Worm (Caenorhabditis elegans): ENCODE measurements around the gene Y53F4B.25.
"Not testable (repeated sequence)": the region's sequence is repeated elsewhere in the genome, so short reads cannot be mapped to it uniquely, and the experiment has no call there.

Gene Y53F4B.25

DNA sequence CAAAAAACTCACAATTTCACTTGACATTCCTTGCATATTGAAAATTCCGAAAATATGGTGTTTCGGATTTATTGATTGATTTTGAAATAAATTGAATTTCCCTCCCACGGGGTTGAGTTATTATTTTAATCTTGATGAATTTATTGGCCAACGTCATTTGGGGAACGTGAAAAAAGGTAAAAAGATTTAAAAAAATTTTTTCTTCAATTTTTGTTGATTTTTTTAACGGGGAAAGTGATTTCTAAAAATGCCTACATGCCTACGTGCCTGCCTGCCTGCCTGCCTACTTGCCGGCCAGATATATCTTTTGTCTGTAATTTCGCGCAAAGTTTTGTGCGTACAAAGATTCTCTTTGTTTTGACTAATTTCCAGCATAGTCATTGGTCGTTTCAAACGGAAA lies 1.7 kb upstream of the Y53F4B.25 start, which contains the start of gene Y53F4B.24:
Gene Y53F4B.24 (minus strand): TSS at position 101 of the 400 bp plus-strand sequence.
- TF ChIP-seq unc-62 (GFP tag; optimal IDR thresholded peaks at IDR 0.05): no peak

DNA sequence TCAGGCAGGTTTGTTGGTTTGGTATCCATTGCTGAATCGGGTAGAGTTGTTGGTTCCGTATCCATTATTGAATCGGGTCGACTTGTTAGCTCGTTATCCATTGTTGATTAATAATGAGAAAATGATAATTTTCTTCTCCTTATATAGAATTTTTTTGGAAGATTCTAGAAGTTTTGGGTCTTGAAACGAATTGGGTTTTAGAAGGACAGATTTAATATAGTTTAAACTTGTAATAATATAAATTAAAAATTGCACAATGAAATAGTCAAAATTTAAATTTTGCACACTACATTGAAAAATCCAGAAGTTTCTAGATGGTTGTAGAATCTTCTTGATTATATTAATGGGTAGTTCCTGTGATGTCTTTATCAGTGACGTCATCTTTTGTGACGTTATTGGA lies 4.9 kb downstream of the Y53F4B.25 start, which contains the start of gene Y53F4B.26:
Gene Y53F4B.26 (minus strand): TSS at position 101 of the 400 bp plus-strand sequence.
- not testable (repeated sequence) for TF ChIP-seq ztf-4, fos-1, nhr-6 (tag; optimal IDR thresholded peaks at IDR 0.05)

DNA sequence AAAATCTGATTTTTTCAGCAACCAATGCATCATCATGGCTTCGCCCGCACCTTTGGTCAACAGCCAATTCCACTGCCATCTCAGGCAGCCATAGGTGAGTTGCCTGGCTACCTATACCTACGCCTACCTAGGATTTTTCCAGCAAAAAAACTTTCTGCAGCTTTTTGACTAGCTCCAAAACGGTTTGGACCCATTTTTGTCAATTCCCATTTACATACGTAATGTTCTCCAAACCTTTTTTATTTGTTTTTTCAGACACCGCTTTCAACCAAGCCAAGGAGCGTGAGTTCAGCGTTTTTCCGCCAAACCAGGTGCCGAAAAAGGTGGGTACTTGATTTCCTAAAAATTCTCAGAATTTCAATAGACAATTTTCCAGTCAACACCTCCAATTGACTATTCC lies 7.7 kb downstream of the Y53F4B.25 start:
- no peak for TF ChIP-seq zag-1 (tag; optimal IDR thresholded peaks at IDR 0.05)
- no peak for TF ChIP-seq nhr-25 (tag; optimal IDR thresholded peaks at IDR 0.05)
- no peak for TF ChIP-seq nhr-21 (tag; optimal IDR thresholded peaks at IDR 0.05)
- no peak for TF ChIP-seq sma-9 (GFP tag; optimal IDR thresholded peaks at IDR 0.05)
- no peak for TF ChIP-seq sma-9 (tag; optimal IDR thresholded peaks at IDR 0.05)
- TF ChIP-seq ceh-82 (tag; optimal IDR thresholded peaks at IDR 0.05): no peak
- TF ChIP-seq unc-39 (tag; optimal IDR thresholded peaks at IDR 0.05): no peak
- no peak for TF ChIP-seq alr-1 (tag; optimal IDR thresholded peaks at IDR 0.05)
- no peak for TF ChIP-seq nhr-129 (tag; optimal IDR thresholded peaks at IDR 0.05)
- no peak for TF ChIP-seq ztf-4 (tag; optimal IDR thresholded peaks at IDR 0.05)
- TF ChIP-seq R02D3.7 (tag; optimal IDR thresholded peaks at IDR 0.05): no peak
- TF ChIP-seq mab-5 (tag; optimal IDR thresholded peaks at IDR 0.05): no peak

DNA sequence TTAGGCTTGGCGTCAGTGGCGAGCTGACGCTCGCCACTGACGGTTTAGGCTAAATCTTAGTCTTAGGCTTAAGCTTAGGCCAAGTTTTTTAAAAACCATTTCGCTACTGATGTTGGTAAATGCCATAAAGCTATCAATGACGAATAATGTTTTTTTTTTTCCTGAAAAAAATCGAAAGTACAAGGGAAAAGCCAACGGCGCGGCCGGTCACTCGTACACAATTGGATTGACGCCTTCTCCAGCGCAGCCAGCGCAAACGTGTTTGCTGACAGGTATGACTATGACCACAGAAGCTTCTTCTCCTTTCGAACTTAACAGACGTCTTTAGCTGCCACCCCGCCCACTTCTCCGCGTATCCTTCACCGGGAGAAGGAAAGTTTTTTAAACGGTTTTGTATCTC lies 9.6 kb downstream of the Y53F4B.25 start, which contains the start of gene Y53F4B.27:
Gene Y53F4B.27 (plus strand): TSS at position 301 of the 400 bp plus-strand sequence.
- TF ChIP-seq F13H6.1 (tag; optimal IDR thresholded peaks at IDR 0.05): no peak
- TF ChIP-seq nhr-25 (tag; optimal IDR thresholded peaks at IDR 0.05): no peak
- no peak for TF ChIP-seq ztf-1 (GFP tag; conservative IDR thresholded peaks at IDR 0.05)
- no peak for TF ChIP-seq alr-1 (tag; optimal IDR thresholded peaks at IDR 0.05)
- TF ChIP-seq nhr-23 (tag; optimal IDR thresholded peaks at IDR 0.05): no peak
- TF ChIP-seq blmp-1 (tag; optimal IDR thresholded peaks at IDR 0.05; ENCODE audit: insufficient read depth): no peak

DNA sequence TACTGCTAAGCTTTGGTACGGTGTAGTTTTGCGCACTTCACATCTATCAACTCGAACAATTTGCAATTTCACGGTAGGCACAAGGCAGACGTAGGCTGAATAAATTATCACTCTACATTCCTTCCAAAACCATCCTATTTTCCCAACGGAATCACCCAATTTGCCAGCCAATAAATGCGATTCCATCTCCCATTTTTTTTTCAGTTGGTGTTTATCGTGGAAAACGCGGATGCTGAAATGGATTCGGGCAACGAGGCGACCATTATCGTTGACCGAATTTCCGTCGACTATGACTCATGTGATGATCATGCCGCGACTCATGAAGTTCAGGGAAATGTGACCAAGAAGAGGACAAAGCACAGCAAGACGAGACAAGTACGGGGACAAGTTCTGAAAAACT lies 12.5 kb downstream of the Y53F4B.25 start:
- TF ChIP-seq nhr-21 (tag; optimal IDR thresholded peaks at IDR 0.05): no peak
- TF ChIP-seq nhr-25 (tag; optimal IDR thresholded peaks at IDR 0.05): no peak
- no peak for TF ChIP-seq ztf-4 (tag; optimal IDR thresholded peaks at IDR 0.05)
- no peak for TF ChIP-seq nhr-6 (tag; optimal IDR thresholded peaks at IDR 0.05)

DNA sequence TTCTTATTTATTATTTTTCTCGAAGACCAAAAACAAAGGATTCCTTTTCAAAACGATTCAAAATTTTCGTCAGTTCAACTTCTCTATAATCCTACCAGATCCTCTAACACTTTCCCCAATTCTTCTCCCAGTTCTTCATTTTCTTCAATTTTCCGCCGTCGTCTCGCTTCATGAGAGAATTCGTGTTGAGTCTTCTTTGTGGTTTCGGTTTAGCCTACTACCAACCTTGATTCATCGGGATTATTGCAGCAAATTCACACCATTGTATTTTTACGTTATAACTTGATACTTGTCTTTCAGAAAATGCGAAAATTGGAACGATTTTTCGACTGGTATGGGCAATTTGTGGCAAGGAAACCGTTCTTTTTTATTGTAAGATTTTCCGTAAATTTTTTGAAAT lies 21.9 kb downstream of the Y53F4B.25 start, which contains the start of gene ptr-20:
Gene ptr-20 (plus strand): TSS at position 301 of the 400 bp plus-strand sequence.
- TF ChIP-seq lsy-2 (tag; optimal IDR thresholded peaks at IDR 0.05) (no peak), ceh-82 (tag; optimal IDR thresholded peaks at IDR 0.05) (no peak), nhr-25 (tag; optimal IDR thresholded peaks at IDR 0.05) (no peak), nhr-237 (tag; optimal IDR thresholded peaks at IDR 0.05) (no peak), ceh-16 (tag; optimal IDR thresholded peaks at IDR 0.05) (no peak), C34F6.9 (tag; optimal IDR thresholded peaks at IDR 0.05) (no peak), ztf-1 (GFP tag; conservative IDR thresholded peaks at IDR 0.05) (no peak), elt-3 (tag; optimal IDR thresholded peaks at IDR 0.05) (no peak), lin-11 (tag; optimal IDR thresholded peaks at IDR 0.05) (no peak), egl-27 (tag; optimal IDR thresholded peaks at IDR 0.05) (no peak), snpc-4 (tag; optimal IDR thresholded peaks at IDR 0.05) (no peak), alr-1 (tag; optimal IDR thresholded peaks at IDR 0.05) (no peak), mbf-1 (tag; optimal IDR thresholded peaks at IDR 0.05) (no peak), ZK546.5 (tag; optimal IDR thresholded peaks at IDR 0.05) (no peak), dmd-4 (tag; optimal IDR thresholded peaks at IDR 0.05) (no peak)

DNA sequence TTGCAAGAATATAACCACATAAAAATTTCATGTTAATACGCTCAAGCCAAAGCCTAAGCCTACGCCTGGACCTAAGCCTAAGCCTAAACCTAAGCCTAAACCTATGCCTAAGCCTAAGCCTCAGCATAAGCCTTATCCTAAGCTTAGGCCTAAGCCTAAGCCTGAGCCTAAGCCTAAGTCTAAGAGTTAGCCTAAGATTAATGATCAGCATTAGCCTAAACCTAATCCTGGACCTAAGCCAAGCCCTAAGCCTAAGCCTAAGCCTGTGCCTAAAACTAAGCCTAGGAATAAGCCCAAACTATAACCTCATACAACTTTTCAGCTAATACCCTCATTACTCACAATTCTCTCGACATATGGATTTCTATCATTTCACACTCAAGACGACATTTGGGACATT lies 22.4 kb downstream of the Y53F4B.25 start:
- TF ChIP-seq nhr-129 (tag; optimal IDR thresholded peaks at IDR 0.05): no peak
- no peak for TF ChIP-seq unc-39 (tag; optimal IDR thresholded peaks at IDR 0.05)
- TF ChIP-seq nhr-12 (tag; optimal IDR thresholded peaks at IDR 0.05): no peak
- TF ChIP-seq ztf-4 (tag; optimal IDR thresholded peaks at IDR 0.05): no peak
- TF ChIP-seq crh-2 (tag; optimal IDR thresholded peaks at IDR 0.05): no peak

Measured in whole organism, L2 larva.